Worm (Caenorhabditis elegans): ENCODE results near the gene R11D1.12.

The R11D1.12 gene

ce11 chrV:12736166-12736753, 10.5 kb upstream of the R11D1.12 start, which contains the start of gene cky-1:
TSS of gene cky-1 (plus strand) at chrV:12736703.
- TF ChIP-seq ceh-36 (tag; optimal IDR thresholded peaks at IDR 0.05) (no peak), scrt-1 (GFP tag; IDR thresholded peaks at IDR 0.05) (no peak), pes-1 (GFP tag; IDR thresholded peaks at IDR 0.05) (no peak), hnd-1 (tag; optimal IDR thresholded peaks at IDR 0.05) (no peak), ets-7 (tag; optimal IDR thresholded peaks at IDR 0.05) (no peak), hmbx-1 (tag; optimal IDR thresholded peaks at IDR 0.05) (no peak), B0310.2 (tag; optimal IDR thresholded peaks at IDR 0.05) (no peak), sea-1 (GFP tag; conservative IDR thresholded peaks at IDR 0.05) (no peak), ama-1 (optimal IDR thresholded peaks at IDR 0.05) (no peak), hmg-4 (GFP tag; optimal IDR thresholded peaks at IDR 0.05) (no peak)

- TF ChIP-seq hnd-1 (tag; optimal IDR thresholded peaks at IDR 0.05): no peak
- no peak for TF ChIP-seq hmbx-1 (tag; optimal IDR thresholded peaks at IDR 0.05)
- TF ChIP-seq hmg-4 (GFP tag; optimal IDR thresholded peaks at IDR 0.05): no peak
- no peak for TF ChIP-seq pes-1 (GFP tag; IDR thresholded peaks at IDR 0.05)
- no peak for TF ChIP-seq ets-7 (tag; optimal IDR thresholded peaks at IDR 0.05)
- no peak for TF ChIP-seq tbx-37 (GFP tag; conservative IDR thresholded peaks at IDR 0.05)
- TF ChIP-seq ceh-13 (GFP tag; optimal IDR thresholded peaks at IDR 0.05): no peak
- no peak for TF ChIP-seq flt-1 (GFP tag; IDR thresholded peaks at IDR 0.05)
- no peak for TF ChIP-seq ceh-36 (tag; optimal IDR thresholded peaks at IDR 0.05)
- TF ChIP-seq tbx-11 (GFP tag; IDR thresholded peaks at IDR 0.05): no peak
- no peak for TF ChIP-seq B0310.2 (tag; optimal IDR thresholded peaks at IDR 0.05)
- TF ChIP-seq scrt-1 (GFP tag; IDR thresholded peaks at IDR 0.05): no peak
- TF ChIP-seq ama-1 (optimal IDR thresholded peaks at IDR 0.05): no peak
Observed at ce11 chrV:12733465-12734248, 7.9 kb upstream of the R11D1.12 start, which contains the start of the genes dhs-21 and xbx-9. TSS of gene dhs-21 (minus strand) at chrV:12733645. TSS of gene xbx-9 (plus strand) at chrV:12734198.

- TF ChIP-seq tra-4 (tag; optimal IDR thresholded peaks at IDR 0.05): no peak
- TF ChIP-seq tbx-11 (GFP tag; IDR thresholded peaks at IDR 0.05): no peak
- no peak for TF ChIP-seq pes-1 (GFP tag; IDR thresholded peaks at IDR 0.05)
- TF ChIP-seq aly-1 (tag; optimal IDR thresholded peaks at IDR 0.05): no peak
- no peak for TF ChIP-seq hmg-4 (GFP tag; optimal IDR thresholded peaks at IDR 0.05)
- TF ChIP-seq hnd-1 (tag; optimal IDR thresholded peaks at IDR 0.05): no peak
- TF ChIP-seq B0310.2 (tag; optimal IDR thresholded peaks at IDR 0.05): no peak
- no peak for TF ChIP-seq F13C5.2 (tag; optimal IDR thresholded peaks at IDR 0.05)
- no peak for TF ChIP-seq hmbx-1 (tag; optimal IDR thresholded peaks at IDR 0.05)
- no peak for TF ChIP-seq ceh-36 (tag; optimal IDR thresholded peaks at IDR 0.05)
- TF ChIP-seq tbx-37 (GFP tag; conservative IDR thresholded peaks at IDR 0.05): no peak
- no peak for TF ChIP-seq scrt-1 (GFP tag; IDR thresholded peaks at IDR 0.05)
- TF ChIP-seq sea-1 (GFP tag; conservative IDR thresholded peaks at IDR 0.05): no peak
- no peak for TF ChIP-seq flt-1 (GFP tag; IDR thresholded peaks at IDR 0.05)
- no peak for TF ChIP-seq ets-7 (tag; optimal IDR thresholded peaks at IDR 0.05)
- no peak for TF ChIP-seq ama-1 (optimal IDR thresholded peaks at IDR 0.05)
- no peak for TF ChIP-seq ceh-13 (GFP tag; optimal IDR thresholded peaks at IDR 0.05)
Observed at ce11 chrV:12732734-12733133, 6.9 kb upstream of the R11D1.12 start.

- TF ChIP-seq hnd-1 (tag; optimal IDR thresholded peaks at IDR 0.05): no peak
- no peak for TF ChIP-seq hmg-4 (GFP tag; optimal IDR thresholded peaks at IDR 0.05)
- no peak for TF ChIP-seq tbx-11 (GFP tag; IDR thresholded peaks at IDR 0.05)
- TF ChIP-seq B0310.2 (tag; optimal IDR thresholded peaks at IDR 0.05): no peak
- TF ChIP-seq ceh-13 (GFP tag; optimal IDR thresholded peaks at IDR 0.05): no peak
- no peak for TF ChIP-seq ama-1 (optimal IDR thresholded peaks at IDR 0.05)
- TF ChIP-seq ceh-36 (tag; optimal IDR thresholded peaks at IDR 0.05): no peak
- TF ChIP-seq pes-1 (GFP tag; IDR thresholded peaks at IDR 0.05): no peak
- TF ChIP-seq aly-1 (tag; optimal IDR thresholded peaks at IDR 0.05): no peak
- TF ChIP-seq flt-1 (GFP tag; IDR thresholded peaks at IDR 0.05): no peak
- TF ChIP-seq F13C5.2 (tag; optimal IDR thresholded peaks at IDR 0.05): no peak
- TF ChIP-seq sea-1 (GFP tag; conservative IDR thresholded peaks at IDR 0.05): no peak
- no peak for TF ChIP-seq ets-7 (tag; optimal IDR thresholded peaks at IDR 0.05)
- no peak for TF ChIP-seq scrt-1 (GFP tag; IDR thresholded peaks at IDR 0.05)
- no peak for TF ChIP-seq hmbx-1 (tag; optimal IDR thresholded peaks at IDR 0.05)
- no peak for TF ChIP-seq tra-4 (tag; optimal IDR thresholded peaks at IDR 0.05)
- TF ChIP-seq tbx-37 (GFP tag; conservative IDR thresholded peaks at IDR 0.05): no peak
Observed at ce11 chrV:12729220-12729619, 3.4 kb upstream of the R11D1.12 start, which contains the start of gene R11D1.10. TSS of gene R11D1.10 (plus strand) at chrV:12729520.

- TF ChIP-seq F13C5.2 (tag; optimal IDR thresholded peaks at IDR 0.05) (peak; percentile 33), tra-4 (tag; optimal IDR thresholded peaks at IDR 0.05) (no peak)
Observed at ce11 chrV:12728062-12728665, 2.4 kb upstream of the R11D1.12 start, which contains the start of the genes rpl-28 and mrpl-49. TSS of gene rpl-28 (minus strand) at chrV:12728112. TSS of gene mrpl-49 (plus strand) at chrV:12728631.

ce11 chrV:12727104-12727637, 1.4 kb upstream of the R11D1.12 start, which contains the start of gene R11D1.13:
TSS of gene R11D1.13 (plus strand) at chrV:12727154.
- TF ChIP-seq hmg-4 (GFP tag; optimal IDR thresholded peaks at IDR 0.05): no peak
- no peak for TF ChIP-seq ceh-13 (GFP tag; optimal IDR thresholded peaks at IDR 0.05)
- no peak for TF ChIP-seq pes-1 (GFP tag; IDR thresholded peaks at IDR 0.05)
- TF ChIP-seq ama-1 (optimal IDR thresholded peaks at IDR 0.05): no peak
- no peak for TF ChIP-seq tra-4 (tag; optimal IDR thresholded peaks at IDR 0.05)
- TF ChIP-seq F13C5.2 (tag; optimal IDR thresholded peaks at IDR 0.05): no peak
- TF ChIP-seq tbx-11 (GFP tag; IDR thresholded peaks at IDR 0.05): no peak
- no peak for TF ChIP-seq ceh-36 (tag; optimal IDR thresholded peaks at IDR 0.05)
- TF ChIP-seq ets-7 (tag; optimal IDR thresholded peaks at IDR 0.05): no peak
- no peak for TF ChIP-seq flt-1 (GFP tag; IDR thresholded peaks at IDR 0.05)
- TF ChIP-seq hmbx-1 (tag; optimal IDR thresholded peaks at IDR 0.05): no peak
- TF ChIP-seq hnd-1 (tag; optimal IDR thresholded peaks at IDR 0.05): no peak
- TF ChIP-seq B0310.2 (tag; optimal IDR thresholded peaks at IDR 0.05): no peak
- no peak for TF ChIP-seq sea-1 (GFP tag; conservative IDR thresholded peaks at IDR 0.05)
- no peak for TF ChIP-seq aly-1 (tag; optimal IDR thresholded peaks at IDR 0.05)
- no peak for TF ChIP-seq scrt-1 (GFP tag; IDR thresholded peaks at IDR 0.05)
- no peak for TF ChIP-seq tbx-37 (GFP tag; conservative IDR thresholded peaks at IDR 0.05)
